Fruit fly (Drosophila melanogaster) whole organism, adult: ENCODE measurements around the gene Rpt6.

ENCODE experiments used
- CG11617 ChIP-seq: fragments of 200-800 bp; sonication (Bioruptor generic); optimal IDR thresholded peaks from 2 replicates; lab custom pipeline; 2017; ENCODE audit warnings: mild to moderate bottlenecking, missing biosample characterization, missing genetic modification reagents, missing genetic modification characterization
- CG12768 ChIP-seq: fragments of 200-800 bp; sonication (Bioruptor generic); optimal IDR thresholded peaks from 2 replicates; lab custom pipeline; 2017; ENCODE audit warnings: missing biosample characterization, missing genetic modification characterization, mild to moderate bottlenecking, moderate library complexity, missing genetic modification reagents
- CG14711 ChIP-seq: fragments of 200-800 bp; sonication (Bioruptor generic); optimal IDR thresholded peaks from 2 replicates; lab custom pipeline; 2018; ENCODE audit warnings: missing biosample characterization, mild to moderate bottlenecking, missing genetic modification characterization, moderate library complexity
- CG1620 ChIP-seq: fragments of 200-800 bp; sonication (Bioruptor generic); optimal IDR thresholded peaks from 2 replicates; lab custom pipeline; 2016; ENCODE audit warnings: missing biosample characterization, missing genetic modification characterization
- CG33017 ChIP-seq: fragments of 200-800 bp; sonication (Bioruptor generic); optimal IDR thresholded peaks from 2 replicates; lab custom pipeline; 2018; ENCODE audit warnings: missing biosample characterization, mild to moderate bottlenecking, missing genetic modification characterization, moderate library complexity
- CG5204 ChIP-seq: fragments of 200-800 bp; sonication (Bioruptor generic); optimal IDR thresholded peaks from 2 replicates; lab custom pipeline; 2016; ENCODE audit warnings: missing biosample characterization, missing genetic modification characterization
- CG7045 ChIP-seq: fragments of 200-800 bp; sonication (Bioruptor generic); optimal IDR thresholded peaks from 2 replicates; lab custom pipeline; 2017; ENCODE audit warnings: missing biosample characterization, mild to moderate bottlenecking, missing genetic modification characterization
- CG7101 ChIP-seq: fragments of 200-800 bp; sonication (Bioruptor generic); optimal IDR thresholded peaks from 2 replicates; lab custom pipeline; 2018; ENCODE audit warnings: missing biosample characterization, mild to moderate bottlenecking, missing genetic modification characterization, moderate library complexity
- Clk ChIP-seq: fragments of 200-800 bp; sonication (Bioruptor generic); optimal IDR thresholded peaks from 2 replicates; lab custom pipeline; 2017; ENCODE audit warnings: missing biosample characterization, missing genetic modification characterization
- Crg-1 ChIP-seq: fragments of 200-800 bp; sonication (Bioruptor generic); optimal IDR thresholded peaks from 2 replicates; lab custom pipeline; 2016; ENCODE audit warnings: missing biosample characterization, missing genetic modification characterization
- Hr96 ChIP-seq: fragments of 200-800 bp; sonication (Bioruptor generic); optimal IDR thresholded peaks from 2 replicates; lab custom pipeline; 2016; ENCODE audit warnings: missing biosample characterization, missing genetic modification characterization
- Mnt ChIP-seq: fragments of 200-800 bp; sonication (Bioruptor generic); optimal IDR thresholded peaks from 2 replicates; lab custom pipeline; 2016; ENCODE audit warnings: missing biosample characterization, mild to moderate bottlenecking, missing genetic modification characterization
- bab1 ChIP-seq: fragments of 200-800 bp; sonication (Bioruptor generic); optimal IDR thresholded peaks from 3 replicates; lab custom pipeline; 2019; ENCODE audit warnings: missing biosample characterization, mild to moderate bottlenecking, missing genetic modification characterization, moderate library complexity
- cic ChIP-seq: fragments of 200-800 bp; sonication (Bioruptor generic); optimal IDR thresholded peaks from 2 replicates; lab custom pipeline; 2017; ENCODE audit warnings: missing biosample characterization, mild to moderate bottlenecking, missing genetic modification characterization, moderate library complexity
- cnc ChIP-seq, 2 experiments: fragments of >200 bp; optimal IDR thresholded peaks; 2 replicates each; lab custom pipeline; 2017
- kay ChIP-seq: fragments of 200-800 bp; sonication (Bioruptor generic); peaks from one replicate; lab custom pipeline; 2016; ENCODE audit warnings: missing biosample characterization, missing genetic modification characterization, borderline replicate concordance
- ovo ChIP-seq: fragments of 200-800 bp; sonication (Bioruptor generic); optimal IDR thresholded peaks from 2 replicates; lab custom pipeline; 2016; ENCODE audit warnings: missing biosample characterization, missing genetic modification characterization
- pad ChIP-seq: fragments of 200-800 bp; sonication (Bioruptor generic); optimal IDR thresholded peaks from 3 replicates; lab custom pipeline; 2017; ENCODE audit warnings: missing biosample characterization, missing genetic modification characterization, mild to moderate bottlenecking, moderate library complexity, missing genetic modification reagents
- tj ChIP-seq: fragments of 200-800 bp; sonication (Bioruptor generic); optimal IDR thresholded peaks from 3 replicates; lab custom pipeline; 2017; ENCODE audit warnings: missing biosample characterization, mild to moderate bottlenecking, missing genetic modification characterization, moderate library complexity
- toe ChIP-seq: fragments of 200-800 bp; sonication (Bioruptor generic); optimal IDR thresholded peaks from 2 replicates; lab custom pipeline; 2016; ENCODE audit warnings: missing biosample characterization, missing genetic modification characterization

Rpt6 gene

dm6 chrX:21351210-21351824 lies 35.5 kb downstream of the Rpt6 start:
- TF ChIP-seq Mnt (GFP tag; lab: Kevin White, UChicago), result no peak
- TF ChIP-seq toe (GFP tag; lab: Kevin White, UChicago), result no peak
- TF ChIP-seq CG11617 (GFP tag; lab: Kevin White, UChicago), result no peak
- no peak for TF ChIP-seq CG7045 (GFP tag; lab: Kevin White, UChicago)
- no peak for TF ChIP-seq cic (GFP tag; lab: Kevin White, UChicago)
- no peak for TF ChIP-seq CG1620 (GFP tag; lab: Kevin White, UChicago)
- TF ChIP-seq Hr96 (GFP tag; lab: Kevin White, UChicago), result no peak
- TF ChIP-seq cnc (optimal IDR thresholded peaks at IDR 0.05; lab: Kevin White, UChicago), result no peak
- no peak for TF ChIP-seq bab1
- no peak for TF ChIP-seq CG5204 (GFP tag; lab: Kevin White, UChicago)
- no peak for TF ChIP-seq CG14711
- TF ChIP-seq Crg-1, result no peak

- no peak for TF ChIP-seq cnc (optimal IDR thresholded peaks at IDR 0.05; lab: Kevin White, UChicago)
- TF ChIP-seq cic (GFP tag; lab: Kevin White, UChicago), result peak; percentile 69
Observed at dm6 chrX:21353541-21353940, 37.7 kb downstream of the Rpt6 start.

- TF ChIP-seq cnc (optimal IDR thresholded peaks at IDR 0.05; lab: Kevin White, UChicago) (no peak), CG7101 (tag; lab: Kevin White, UChicago) (no peak), Hr96 (GFP tag; lab: Kevin White, UChicago) (no peak), toe (GFP tag; lab: Kevin White, UChicago) (no peak), CG12768 (GFP tag; lab: Kevin White, UChicago) (no peak), CG1620 (GFP tag; lab: Kevin White, UChicago) (peak; percentile 0), CG5204 (GFP tag; lab: Kevin White, UChicago) (no peak), kay (GFP tag; lab: Kevin White, UChicago) (no peak), Clk (no peak), Mnt (GFP tag; lab: Kevin White, UChicago) (peak; percentile 39), Crg-1 (no peak), bab1 (no peak), CG11617 (GFP tag; lab: Kevin White, UChicago) (peak; percentile 45), tj (GFP tag; lab: Kevin White, UChicago) (no peak), CG14711 (peak; percentile 3), CG7045 (GFP tag; lab: Kevin White, UChicago) (no peak), ovo (GFP tag; lab: Kevin White, UChicago) (no peak), pad (GFP tag; lab: Kevin White, UChicago) (no peak), CG33017 (tag; lab: Kevin White, UChicago) (no peak), cic (GFP tag; lab: Kevin White, UChicago) (no peak)
Observed at dm6 chrX:21357810-21358671, 42.2 kb downstream of the Rpt6 start, which contains the start of gene Septin1. Gene Septin1 (plus strand): TSS chrX:21358286.

dm6 chrX:21362878-21363277 lies 47.0 kb downstream of the Rpt6 start, which contains the start of the genes bbx and waw:
Gene bbx (plus strand): TSS chrX:21363028.
Gene waw (plus strand): TSS chrX:21363028.
- TF ChIP-seq Mnt (GFP tag; lab: Kevin White, UChicago) (peak; percentile 100), kay (GFP tag; lab: Kevin White, UChicago) (no peak), CG1620 (GFP tag; lab: Kevin White, UChicago) (peak; percentile 57), tj (GFP tag; lab: Kevin White, UChicago) (peak; percentile 5), toe (GFP tag; lab: Kevin White, UChicago) (no peak), CG11617 (GFP tag; lab: Kevin White, UChicago) (peak; percentile 55), ovo (GFP tag; lab: Kevin White, UChicago) (no peak), cnc (optimal IDR thresholded peaks at IDR 0.05; lab: Kevin White, UChicago) (no peak), bab1 (peak; percentile 52), Crg-1 (peak; percentile 42), CG7045 (GFP tag; lab: Kevin White, UChicago) (no peak), cic (GFP tag; lab: Kevin White, UChicago) (peak; percentile 14), CG33017 (tag; lab: Kevin White, UChicago) (no peak), CG7101 (tag; lab: Kevin White, UChicago) (peak; percentile 57), CG5204 (GFP tag; lab: Kevin White, UChicago) (no peak), pad (GFP tag; lab: Kevin White, UChicago) (peak; percentile 18), CG14711 (peak; percentile 21), CG12768 (GFP tag; lab: Kevin White, UChicago) (no peak), Clk (no peak), Hr96 (GFP tag; lab: Kevin White, UChicago) (no peak)

- no peak for TF ChIP-seq toe (GFP tag; lab: Kevin White, UChicago)
- no peak for TF ChIP-seq ovo (GFP tag; lab: Kevin White, UChicago)
- peak; percentile 18 for TF ChIP-seq Mnt (GFP tag; lab: Kevin White, UChicago)
- TF ChIP-seq cic (GFP tag; lab: Kevin White, UChicago), result peak; percentile 22
- TF ChIP-seq CG7101 (tag; lab: Kevin White, UChicago), result no peak
- TF ChIP-seq CG12768 (GFP tag; lab: Kevin White, UChicago), result no peak
- TF ChIP-seq bab1, result no peak
Observed at dm6 chrX:21365421-21365820, 49.6 kb downstream of the Rpt6 start.
